Fruit fly (Drosophila melanogaster) whole organism, wandering third instar larva: ENCODE measurements around the gene kon.

ENCODE experiments used
- CG9705 ChIP-seq: fragments of 200-800 bp; sonication (Bioruptor generic); optimal IDR thresholded peaks from 2 replicates; lab custom pipeline; 2018; ENCODE audit warnings: missing biosample characterization, mild to moderate bottlenecking, missing genetic modification characterization
- CrebA ChIP-seq: fragments of 200-800 bp; sonication (Bioruptor generic); optimal IDR thresholded peaks from 2 replicates; lab custom pipeline; 2016; ENCODE audit warnings: missing biosample characterization, mild to moderate bottlenecking, missing genetic modification characterization, borderline replicate concordance
- Hr83 ChIP-seq: fragments of 200-300 bp; sonication (Bioruptor generic); optimal IDR thresholded peaks from 2 replicates; lab custom pipeline; 2016; ENCODE audit warnings: missing biosample characterization, mild to moderate bottlenecking, missing genetic modification characterization, moderate library complexity; ENCODE audit not compliant: poor library complexity, severe bottlenecking
- Myc ChIP-seq: fragments of >200 bp; optimal IDR thresholded peaks from 2 replicates; lab custom pipeline; 2017
- br ChIP-seq: fragments of 200-800 bp; sonication (Bioruptor generic); optimal IDR thresholded peaks from 2 replicates; lab custom pipeline; 2016; ENCODE audit warnings: missing biosample characterization, missing genetic modification characterization
- ey ChIP-seq: fragments of 200-800 bp; sonication (Bioruptor generic); optimal IDR thresholded peaks from 2 replicates; lab custom pipeline; 2016; ENCODE audit warnings: missing biosample characterization, missing genetic modification characterization
- foxo ChIP-seq, 2 experiments: fragments of 200-800 bp; sonication (Bioruptor generic); optimal IDR thresholded peaks; 2 replicates in 1 of 2; 3 replicates in 1 of 2; lab custom pipeline; 2016 to 2017; ENCODE audit warnings: missing biosample characterization in 2 of 2, missing genetic modification characterization in 2 of 2
- h ChIP-seq: fragments of 200-800 bp; sonication (Bioruptor generic); optimal IDR thresholded peaks from 3 replicates; lab custom pipeline; 2016; ENCODE audit warnings: missing biosample characterization, mild to moderate bottlenecking, missing genetic modification characterization
- pan ChIP-seq: fragments of >200 bp; optimal IDR thresholded peaks from 2 replicates; lab custom pipeline; 2017
- sage ChIP-seq: fragments of 200-800 bp; sonication (Bioruptor generic); optimal IDR thresholded peaks from 2 replicates; lab custom pipeline; 2016; ENCODE audit warnings: missing biosample characterization, mild to moderate bottlenecking, missing genetic modification characterization
- usp ChIP-seq: fragments of >200 bp; optimal IDR thresholded peaks from 2 replicates; lab custom pipeline; 2017; ENCODE audit warnings: missing biosample characterization, missing genetic modification characterization

DNA sequence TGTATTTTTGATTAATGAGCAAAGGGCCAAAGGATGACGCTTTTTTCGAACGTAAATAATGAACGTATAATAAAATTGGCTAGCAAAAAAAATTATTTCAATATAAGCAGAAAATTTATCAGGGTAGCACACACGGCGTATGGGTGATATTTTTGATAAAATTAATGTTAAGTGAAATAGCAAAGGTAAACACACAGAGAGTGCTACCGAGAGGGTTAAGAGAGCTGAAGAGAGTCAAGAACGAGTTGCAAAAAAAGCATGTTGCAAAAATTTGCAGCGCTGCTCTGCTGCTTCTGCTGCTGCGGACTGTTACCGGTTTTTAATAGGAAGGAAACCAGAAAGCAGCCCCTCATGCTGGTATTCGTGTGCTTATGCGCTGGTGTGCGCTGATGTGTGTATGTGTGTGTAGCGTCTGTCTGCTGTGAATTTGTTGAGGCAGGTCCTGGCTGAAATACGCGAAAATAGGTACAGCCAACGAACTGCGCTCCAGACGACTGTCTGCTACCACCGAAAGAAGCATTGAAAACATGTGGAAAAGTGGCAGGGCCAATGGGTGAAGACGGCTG is 34.2 kb downstream of the kon start:
- no peak for TF ChIP-seq br
- no peak for TF ChIP-seq ey
- TF ChIP-seq Hr83: no peak
- TF ChIP-seq foxo (GFP tag; optimal IDR thresholded peaks at IDR 0.05; lab: Kevin White, UChicago): no peak
- no peak for TF ChIP-seq Myc (lab: Kevin White, UChicago)
- TF ChIP-seq CrebA (GFP tag; lab: Kevin White, UChicago): no peak
- TF ChIP-seq CG9705: no peak
- TF ChIP-seq sage (GFP tag; lab: Kevin White, UChicago): no peak
- no peak for TF ChIP-seq usp
- TF ChIP-seq pan (lab: Kevin White, UChicago): no peak
- TF ChIP-seq h: no peak
